Worm (Caenorhabditis elegans) whole organism, late embryonic: Measurements from ENCODE around the gene ZK180.8.

Experiments
- C08G9.2 ChIP-seq: sonication (generic microtip); optimal IDR thresholded peaks from 2 replicates; lab custom pipeline; 2016; ENCODE audit warnings: mild to moderate bottlenecking, missing genetic modification characterization, moderate library complexity, missing compliant biosample characterization
- C38D4.7 ChIP-seq: fragments of 200-800 bp; sonication (Bioruptor generic); optimal IDR thresholded peaks from 2 replicates; lab custom pipeline; 2018; ENCODE audit warnings: mild to moderate bottlenecking, missing genetic modification characterization, moderate library complexity, missing compliant biosample characterization
- F13H6.1 ChIP-seq: sonication (generic microtip); optimal IDR thresholded peaks from 2 replicates; lab custom pipeline; 2016; ENCODE audit warnings: missing genetic modification characterization, missing compliant biosample characterization
- K02D7.2 ChIP-seq: sonication (generic microtip); optimal IDR thresholded peaks from 2 replicates; lab custom pipeline; 2017; ENCODE audit warnings: mild to moderate bottlenecking, missing genetic modification characterization, missing compliant biosample characterization
- K09A11.1 ChIP-seq: sonication (generic microtip); optimal IDR thresholded peaks from 2 replicates; lab custom pipeline; 2017; ENCODE audit warnings: antibody characterized with exemption, mild to moderate bottlenecking, missing genetic modification characterization, missing compliant biosample characterization; ENCODE audit not compliant: insufficient read depth
- T23F11.4 ChIP-seq: fragments of 200-800 bp; sonication (Bioruptor generic); optimal IDR thresholded peaks from 2 replicates; lab custom pipeline; 2018; ENCODE audit warnings: mild to moderate bottlenecking, missing genetic modification characterization, missing compliant biosample characterization
- Y22D7AL.16 ChIP-seq: sonication (generic microtip); optimal IDR thresholded peaks from 2 replicates; lab custom pipeline; 2016; ENCODE audit warnings: missing genetic modification characterization, missing compliant biosample characterization
- ama-1 ChIP-seq: fragments of 150-350 bp; optimal IDR thresholded peaks from 2 replicates; lab custom pipeline; 2014
- ceh-14 ChIP-seq: sonication (generic microtip); optimal IDR thresholded peaks from 2 replicates; lab custom pipeline; 2016; ENCODE audit warnings: missing genotype, missing genetic modification characterization, missing compliant biosample characterization
- ceh-18 ChIP-seq: sonication (generic microtip); optimal IDR thresholded peaks from 2 replicates; lab custom pipeline; 2016; ENCODE audit warnings: missing genetic modification characterization, missing compliant biosample characterization
- ceh-24 ChIP-seq: sonication (generic microtip); optimal IDR thresholded peaks from 2 replicates; lab custom pipeline; 2016; ENCODE audit warnings: mild to moderate bottlenecking, missing genetic modification characterization, missing compliant biosample characterization
- ceh-45 ChIP-seq: fragments of 200-800 bp; sonication (Bioruptor generic); IDR thresholded peaks from 2 replicates; pipeline ENCODE4 v1.3.6; 2022; ENCODE audit warnings: missing genetic modification reagents, missing genetic modification characterization, missing compliant biosample characterization
- ceh-48 ChIP-seq: sonication (generic microtip); optimal IDR thresholded peaks from 2 replicates; lab custom pipeline; 2016; ENCODE audit warnings: missing genetic modification characterization, inconsistent platforms, missing compliant biosample characterization
- ceh-6 ChIP-seq: fragments of 200-800 bp; sonication (Bioruptor generic); optimal IDR thresholded peaks from 2 replicates; lab custom pipeline; 2018; ENCODE audit warnings: mild to moderate bottlenecking, missing genetic modification characterization, missing compliant biosample characterization
- che-1 ChIP-seq: sonication (generic microtip); optimal IDR thresholded peaks from 2 replicates; lab custom pipeline; 2016; ENCODE audit warnings: mild to moderate bottlenecking, missing genetic modification characterization, missing compliant biosample characterization
- dmd-4 ChIP-seq: sonication (generic microtip); optimal IDR thresholded peaks from 2 replicates; lab custom pipeline; 2016; ENCODE audit warnings: borderline replicate concordance, missing genetic modification characterization, missing compliant biosample characterization
- dve-1 ChIP-seq: sonication (generic microtip); optimal IDR thresholded peaks from 2 replicates; lab custom pipeline; 2017; ENCODE audit warnings: antibody characterized with exemption, mild to moderate bottlenecking, missing genetic modification characterization, missing compliant biosample characterization
- elt-2 ChIP-seq: sonication (generic microtip); optimal IDR thresholded peaks from 2 replicates; lab custom pipeline; 2016; ENCODE audit warnings: missing genetic modification reagents, missing genetic modification characterization, missing compliant biosample characterization
- elt-4 ChIP-seq: sonication (generic microtip); optimal IDR thresholded peaks from 2 replicates; lab custom pipeline; 2016; ENCODE audit warnings: missing genetic modification characterization, missing compliant biosample characterization
- fkh-10 ChIP-seq: fragments of 150-350 bp; optimal IDR thresholded peaks from 2 replicates; lab custom pipeline; 2014; ENCODE audit warnings: missing biosample characterization, missing genetic modification reagents, missing genetic modification characterization
- fkh-6 ChIP-seq: sonication (generic microtip); optimal IDR thresholded peaks from 2 replicates; lab custom pipeline; 2016; ENCODE audit warnings: missing genetic modification characterization, missing compliant biosample characterization
- gmeb-2 ChIP-seq: sonication (generic microtip); optimal IDR thresholded peaks from 2 replicates; lab custom pipeline; 2016; ENCODE audit warnings: missing genetic modification characterization, inconsistent platforms, missing compliant biosample characterization
- hlh-13 ChIP-seq: fragments of 200-800 bp; sonication (Bioruptor generic); optimal IDR thresholded peaks from 2 replicates; lab custom pipeline; 2018; ENCODE audit warnings: mild to moderate bottlenecking, missing genetic modification characterization, missing compliant biosample characterization
- hlh-6 ChIP-seq: sonication (generic microtip); optimal IDR thresholded peaks from 2 replicates; lab custom pipeline; 2016; ENCODE audit warnings: missing genotype, missing genetic modification characterization, missing compliant biosample characterization
- nhr-11 ChIP-seq: fragments of 150-350 bp; optimal IDR thresholded peaks from 2 replicates; lab custom pipeline; 2014; ENCODE audit warnings: missing biosample characterization, missing genetic modification characterization
- odd-2 ChIP-seq: sonication (generic microtip); optimal IDR thresholded peaks from 2 replicates; lab custom pipeline; 2017; ENCODE audit warnings: antibody characterized with exemption, mild to moderate bottlenecking, missing genetic modification characterization, missing compliant biosample characterization
- pag-3 ChIP-seq: sonication (generic microtip); optimal IDR thresholded peaks from 2 replicates; lab custom pipeline; 2016; ENCODE audit warnings: missing compliant biosample characterization, missing genetic modification characterization, borderline replicate concordance
- pat-9 ChIP-seq: fragments of 200-800 bp; sonication (Bioruptor generic); optimal IDR thresholded peaks from 2 replicates; lab custom pipeline; 2018; ENCODE audit warnings: mild to moderate bottlenecking, missing genetic modification characterization, moderate library complexity, missing compliant biosample characterization
- pha-2 ChIP-seq: sonication (generic microtip); optimal IDR thresholded peaks from 2 replicates; lab custom pipeline; 2017; ENCODE audit warnings: mild to moderate bottlenecking, missing genetic modification characterization, missing compliant biosample characterization
- pha-4 ChIP-seq: fragments of 150-350 bp; optimal IDR thresholded peaks from 2 replicates; lab custom pipeline; 2018; ENCODE audit warnings: missing biosample characterization, missing genetic modification reagents, missing genetic modification characterization
- pros-1 ChIP-seq: fragments of 150-350 bp; optimal IDR thresholded peaks from 2 replicates; lab custom pipeline; 2014; ENCODE audit warnings: missing biosample characterization, missing genetic modification reagents, missing genetic modification characterization
- tbx-2 ChIP-seq: sonication (generic microtip); optimal IDR thresholded peaks from 2 replicates; lab custom pipeline; 2016; ENCODE audit warnings: missing genetic modification characterization, missing compliant biosample characterization
- ttx-3 ChIP-seq: sonication (generic microtip); optimal IDR thresholded peaks from 2 replicates; lab custom pipeline; 2016; ENCODE audit warnings: missing genetic modification reagents, missing genetic modification characterization, missing compliant biosample characterization
- unc-42 ChIP-seq: sonication (generic microtip); optimal IDR thresholded peaks from 2 replicates; lab custom pipeline; 2016; ENCODE audit warnings: missing genotype, missing genetic modification characterization, missing compliant biosample characterization

Gene ZK180.8

DNA sequence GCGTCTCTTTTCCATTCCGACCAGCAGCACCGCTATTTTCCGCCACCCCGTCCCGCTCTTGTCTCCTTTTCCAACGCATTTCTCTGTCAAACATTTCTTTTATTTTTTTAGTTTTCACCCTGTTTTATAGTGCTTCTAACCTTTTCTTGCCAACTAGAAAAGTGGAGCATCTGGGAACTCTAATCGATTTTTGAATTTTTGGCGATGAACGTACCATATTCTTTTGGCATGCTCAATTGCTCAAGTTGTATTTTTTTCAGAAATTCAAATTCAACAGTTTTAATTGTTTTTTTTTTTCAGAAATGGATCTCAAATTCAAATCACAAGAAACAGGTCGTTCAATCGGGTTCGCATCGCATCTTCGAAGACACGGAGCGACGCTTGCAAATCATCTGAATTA is 36.7 kb upstream of the ZK180.8 start, which contains the start of gene ZK185.1:
Gene ZK185.1 (plus strand): TSS at position 301 of the 400 bp plus-strand sequence.
- TF ChIP-seq unc-42 (tag; lab: Kevin White, UChicago), result peak; percentile 5
- TF ChIP-seq che-1 (tag; lab: Kevin White, UChicago), result no peak
- TF ChIP-seq, all 69 proteins: peak for 1

DNA sequence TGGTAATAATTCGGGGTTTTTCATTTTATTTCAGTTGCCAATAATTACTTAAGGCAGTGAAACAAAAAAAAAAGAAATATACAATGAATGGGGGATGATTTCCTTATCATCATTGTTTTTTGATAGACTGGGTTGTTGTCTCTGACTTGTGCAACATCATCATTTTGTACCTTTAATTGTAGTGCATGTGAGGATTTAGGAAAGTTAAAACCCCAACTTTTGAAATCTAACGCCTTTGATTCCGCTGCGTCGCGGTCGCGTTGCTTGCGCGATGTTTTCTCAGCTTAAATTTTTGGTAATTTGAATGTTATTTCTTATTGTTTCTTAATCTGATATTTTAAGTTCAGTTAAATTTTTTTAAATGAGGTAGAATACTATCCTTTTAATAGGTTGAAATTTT is 34.3 kb upstream of the ZK180.8 start, which contains the start of gene ZK185.5:
Gene ZK185.5 (minus strand): TSS at position 101 of the 400 bp plus-strand sequence.
- TF ChIP-seq ceh-48 (tag; lab: Kevin White, UChicago) (no peak), elt-4 (tag; lab: Kevin White, UChicago) (no peak), dmd-4 (tag; lab: Kevin White, UChicago) (no peak), pros-1 (tag; lab: Kevin White, UChicago) (no peak), fkh-10 (GFP tag; lab: Kevin White, UChicago) (no peak), hlh-6 (tag; lab: Kevin White, UChicago) (no peak), nhr-11 (tag; lab: Kevin White, UChicago) (no peak), tbx-2 (no peak), T23F11.4 (no peak), ceh-18 (no peak), ceh-6 (GFP tag; lab: Kevin White, UChicago) (no peak), ttx-3 (tag; lab: Kevin White, UChicago) (no peak), fkh-6 (tag; lab: Kevin White, UChicago) (no peak), dve-1 (tag; lab: Kevin White, UChicago) (no peak), F13H6.1 (no peak), pha-4 (no peak), K02D7.2 (tag; lab: Kevin White, UChicago) (no peak), ceh-14 (no peak)

DNA sequence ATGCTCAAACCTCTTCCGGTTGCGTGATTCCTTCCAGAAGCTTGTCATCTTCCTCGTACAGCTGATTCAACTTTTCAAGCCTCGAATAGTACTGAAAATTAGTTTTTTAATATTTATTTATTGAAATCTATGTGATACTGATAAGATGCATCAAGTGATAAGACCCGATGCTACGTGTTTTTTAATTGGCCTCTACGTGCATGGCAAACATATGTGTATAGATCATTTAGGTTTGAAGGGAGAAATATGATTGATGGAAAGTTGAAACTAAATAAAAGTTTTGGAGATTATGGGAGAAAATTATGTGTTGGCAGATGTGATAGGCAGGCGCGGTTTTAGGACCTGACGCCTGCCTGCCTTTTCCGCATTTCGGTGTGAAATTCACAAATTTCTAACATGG is 32.7 kb upstream of the ZK180.8 start:
- TF ChIP-seq ceh-6 (GFP tag; lab: Kevin White, UChicago) (no peak), elt-2 (tag; lab: Kevin White, UChicago) (peak; percentile 82)

DNA sequence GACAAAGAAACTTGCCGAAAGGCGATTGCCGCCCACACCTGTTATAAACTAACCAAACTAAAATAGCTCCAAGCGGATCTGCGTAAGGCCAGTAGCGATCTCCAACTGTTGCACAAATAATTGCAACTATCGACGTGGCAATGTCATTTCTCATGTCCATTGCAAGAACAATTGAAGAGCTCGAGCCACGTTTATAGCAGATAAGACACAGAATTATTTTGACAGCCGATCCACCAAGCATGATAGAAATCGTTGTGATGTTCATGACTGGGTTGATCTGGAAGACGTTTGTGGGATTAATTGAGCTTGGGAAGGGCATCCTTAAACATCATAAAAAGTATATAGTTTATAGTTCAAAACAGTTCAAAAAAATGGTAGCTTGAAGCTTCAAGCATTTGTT is 31.4 kb upstream of the ZK180.8 start:
- TF ChIP-seq ama-1 (no peak), ceh-14 (no peak), C38D4.7 (no peak), pros-1 (tag; lab: Kevin White, UChicago) (no peak), ceh-48 (tag; lab: Kevin White, UChicago) (no peak), fkh-10 (GFP tag; lab: Kevin White, UChicago) (no peak), gmeb-2 (no peak), hlh-13 (GFP tag; lab: Kevin White, UChicago) (no peak), odd-2 (tag; lab: Kevin White, UChicago) (no peak), ceh-6 (GFP tag; lab: Kevin White, UChicago) (no peak), ceh-18 (no peak), F13H6.1 (no peak), pag-3 (tag; lab: Kevin White, UChicago) (no peak)

DNA sequence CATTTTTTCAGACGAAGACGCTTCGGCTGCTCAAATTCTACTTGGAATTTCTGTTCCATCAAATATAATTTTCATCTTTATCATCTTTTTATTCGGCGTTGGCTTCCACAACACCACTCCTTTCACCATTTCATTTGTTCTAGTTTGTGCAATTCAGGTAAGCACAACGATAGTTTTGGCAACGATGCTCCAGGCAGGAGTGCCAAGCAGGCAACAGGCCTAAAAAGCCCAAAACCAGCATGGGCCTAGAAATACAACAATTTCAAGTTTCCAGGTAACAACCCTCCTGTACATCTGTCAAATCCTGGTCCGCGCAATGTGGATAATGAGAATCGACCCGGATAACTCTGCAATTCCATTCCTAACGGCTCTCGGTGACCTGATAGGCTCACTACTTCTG is 29.7 kb upstream of the ZK180.8 start:
- TF ChIP-seq elt-4 (tag; lab: Kevin White, UChicago) (no peak), ceh-48 (tag; lab: Kevin White, UChicago) (no peak), Y22D7AL.16 (tag; lab: Kevin White, UChicago) (no peak), unc-42 (tag; lab: Kevin White, UChicago) (no peak), ceh-24 (tag; lab: Kevin White, UChicago) (no peak), ceh-45 (GFP tag; lab: Robert Waterston, UW) (no peak), nhr-11 (tag; lab: Kevin White, UChicago) (no peak), C08G9.2 (tag; lab: Kevin White, UChicago) (no peak)

DNA sequence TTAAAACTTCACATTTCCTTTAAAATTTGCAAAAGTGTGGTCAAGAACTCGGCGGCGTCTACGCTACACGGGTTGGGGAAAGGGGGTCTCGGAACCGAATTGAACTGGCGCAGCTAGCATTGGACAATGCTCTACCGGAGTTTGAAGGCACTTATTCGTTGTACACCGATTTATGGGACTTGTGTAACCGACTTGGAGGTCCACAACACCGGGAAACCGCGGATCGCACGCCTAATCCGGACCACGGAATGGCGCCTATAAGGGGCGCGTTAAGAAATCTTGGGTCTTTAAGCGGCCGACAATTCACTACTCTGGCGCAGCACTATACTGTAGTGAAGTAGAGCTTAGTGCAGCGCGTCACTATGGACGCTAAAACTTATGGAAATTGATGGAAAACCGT is 27.1 kb upstream of the ZK180.8 start:
- no peak for TF ChIP-seq elt-4 (tag; lab: Kevin White, UChicago)
- TF ChIP-seq pha-2, result no peak
- no peak for TF ChIP-seq pat-9 (tag; lab: Kevin White, UChicago)
- TF ChIP-seq elt-2 (tag; lab: Kevin White, UChicago), result peak; percentile 10
- no peak for TF ChIP-seq K09A11.1 (tag; lab: Kevin White, UChicago)
- TF ChIP-seq, all 69 proteins: peak for 1
